Worm (Caenorhabditis elegans): ENCODE results near the gene spat-3.

The spat-3 gene

ce11 chrX:4578581-4578980 is 27.1 kb downstream of the spat-3 start:
- TF ChIP-seq F10B5.3 (tag; optimal IDR thresholded peaks at IDR 0.05): no peak
- TF ChIP-seq hlh-30 (tag; optimal IDR thresholded peaks at IDR 0.05; ENCODE audit: insufficient read depth): no peak
- TF ChIP-seq pqm-1 (tag; optimal IDR thresholded peaks at IDR 0.05): no peak
- no peak for TF ChIP-seq daf-16 (GFP tag; optimal IDR thresholded peaks at IDR 0.05)
- no peak for TF ChIP-seq daf-16 (tag; optimal IDR thresholded peaks at IDR 0.05)
- no peak for TF ChIP-seq nhr-237 (tag; optimal IDR thresholded peaks at IDR 0.05)
- TF ChIP-seq unc-62 (GFP tag; optimal IDR thresholded peaks at IDR 0.05 in 1 of 2): peak in 1 of 2 experiments; percentile 94
- no peak for TF ChIP-seq unc-62 (tag; optimal IDR thresholded peaks at IDR 0.05)
- TF ChIP-seq ceh-62 (tag; optimal IDR thresholded peaks at IDR 0.05): no peak

ce11 chrX:4577941-4578340 is 27.8 kb downstream of the spat-3 start, which contains the start of gene C05E11.3:
C05E11.3 (plus strand) TSS chrX:4578241.
- TF ChIP-seq zag-1 (tag; optimal IDR thresholded peaks at IDR 0.05): no peak
- no peak for TF ChIP-seq egl-27 (tag; optimal IDR thresholded peaks at IDR 0.05)
- TF ChIP-seq mes-2 (tag; optimal IDR thresholded peaks at IDR 0.05; ENCODE audit: poor library complexity, severe bottlenecking): no peak
- no peak for TF ChIP-seq nhr-77 (tag; optimal IDR thresholded peaks at IDR 0.05)
- no peak for TF ChIP-seq ctbp-1 (GFP tag; IDR thresholded peaks at IDR 0.05)
- no peak for TF ChIP-seq daf-12 (tag; optimal IDR thresholded peaks at IDR 0.05)
- TF ChIP-seq lsy-2 (tag; optimal IDR thresholded peaks at IDR 0.05): no peak

ce11 chrX:4576272-4576671 is 29.5 kb downstream of the spat-3 start:
- TF ChIP-seq mdl-1 (tag; optimal IDR thresholded peaks at IDR 0.05) (peak in 1 of 2 experiments; percentile 12), ZK337.2 (GFP tag; IDR thresholded peaks at IDR 0.05) (peak; percentile 34; the same call in 1 of the 2 replicates), hlh-30 (tag; optimal IDR thresholded peaks at IDR 0.05; ENCODE audit: insufficient read depth) (peak; percentile 46), pqm-1 (tag; optimal IDR thresholded peaks at IDR 0.05) (no peak)

- TF ChIP-seq fkh-10 (GFP tag; optimal IDR thresholded peaks at IDR 0.05): peak; percentile 52
- TF ChIP-seq cey-2 (tag; optimal IDR thresholded peaks at IDR 0.05; ENCODE audit: borderline replicate concordance, insufficient read depth): no peak
- TF ChIP-seq hif-1 (tag; optimal IDR thresholded peaks at IDR 0.05): no peak
- no peak for TF ChIP-seq madf-5 (GFP tag; IDR thresholded peaks at IDR 0.05)
- TF ChIP-seq ama-1 (optimal IDR thresholded peaks at IDR 0.05): no peak
- TF ChIP-seq nhr-41 (GFP tag; IDR thresholded peaks at IDR 0.05): no peak
- no peak for TF ChIP-seq lin-38 (GFP tag; IDR thresholded peaks at IDR 0.05)
- TF ChIP-seq nhr-77 (tag; optimal IDR thresholded peaks at IDR 0.05): no peak
- TF ChIP-seq nhr-42 (GFP tag; IDR thresholded peaks at IDR 0.05): no peak
- peak; percentile 42 for TF ChIP-seq ces-1 (GFP tag; optimal IDR thresholded peaks at IDR 0.05)
- TF ChIP-seq T26A8.4 (GFP tag; IDR thresholded peaks at IDR 0.05): no peak
- no peak for TF ChIP-seq hmg-1.1 (GFP tag; IDR thresholded peaks at IDR 0.05)
- no peak for TF ChIP-seq F10B5.3 (tag; optimal IDR thresholded peaks at IDR 0.05)
- TF ChIP-seq snpc-1.2 (GFP tag; IDR thresholded peaks at IDR 0.05): no peak
- TF ChIP-seq daf-16 (GFP tag; optimal IDR thresholded peaks at IDR 0.05): no peak
- TF ChIP-seq daf-16 (tag; optimal IDR thresholded peaks at IDR 0.05): no peak
- TF ChIP-seq daf-19 (GFP tag; conservative IDR thresholded peaks at IDR 0.05): no peak
- no peak for TF ChIP-seq nhr-48 (tag; optimal IDR thresholded peaks at IDR 0.05)
- no peak for TF ChIP-seq set-16 (GFP tag; IDR thresholded peaks at IDR 0.05)
Observed at ce11 chrX:4574873-4575272, 30.9 kb downstream of the spat-3 start.

ce11 chrX:4571137-4571536 is 34.6 kb downstream of the spat-3 start, which contains the start of gene amt-1:
amt-1 (plus strand) TSS chrX:4571437.
- TF ChIP-seq daf-19 (GFP tag; conservative IDR thresholded peaks at IDR 0.05): no peak
- TF ChIP-seq dmd-6 (GFP tag; IDR thresholded peaks at IDR 0.05): 0 out of 2 replicates have a peak, but pooled peaks have one; percentile 13
